Worm (Caenorhabditis elegans) whole organism, L1 larva: ENCODE data around the gene mrpl-4.

Experiments
- C04F5.9 ChIP-seq: sonication (generic microtip); optimal IDR thresholded peaks from 2 replicates; lab custom pipeline; 2016; ENCODE audit warnings: missing genetic modification characterization, missing compliant biosample characterization
- F16B12.6 ChIP-seq: fragments of 150-350 bp; optimal IDR thresholded peaks from 2 replicates; lab custom pipeline; 2014; ENCODE audit warnings: missing biosample characterization, missing genetic modification characterization
- aha-1 ChIP-seq: fragments of 150-350 bp; optimal IDR thresholded peaks from 2 replicates; lab custom pipeline; 2014; ENCODE audit warnings: missing biosample characterization, missing genetic modification characterization
- alr-1 ChIP-seq: fragments of 200-800 bp; sonication (Bioruptor generic); optimal IDR thresholded peaks from 2 replicates; lab custom pipeline; 2018; ENCODE audit warnings: borderline replicate concordance, mild to moderate bottlenecking, missing genetic modification characterization, missing compliant biosample characterization
- aly-2 ChIP-seq: fragments of 150-350 bp; optimal IDR thresholded peaks from 2 replicates; lab custom pipeline; 2014; ENCODE audit warnings: missing biosample characterization, missing genetic modification characterization
- ama-1 ChIP-seq: fragments of 150-350 bp; optimal IDR thresholded peaks from 2 replicates; lab custom pipeline; 2014
- ceh-63 ChIP-seq: fragments of 200-800 bp; sonication (Bioruptor generic); optimal IDR thresholded peaks from 2 replicates; lab custom pipeline; 2018; ENCODE audit warnings: mild to moderate bottlenecking, missing genetic modification characterization, missing compliant biosample characterization
- ceh-8 ChIP-seq: fragments of 200-800 bp; sonication (Bioruptor generic); optimal IDR thresholded peaks from 2 replicates; lab custom pipeline; 2018; ENCODE audit warnings: mild to moderate bottlenecking, missing genetic modification characterization, moderate library complexity, missing compliant biosample characterization
- ceh-82 ChIP-seq, 3 experiments: fragments of 150-350 bp in 1 of 3; sonication (generic microtip) in 2 of 3; optimal IDR thresholded peaks; 2 replicates each; lab custom pipeline; 2014 to 2017; ENCODE audit warnings: missing biosample characterization in 3 of 3, missing genetic modification characterization in 3 of 3
- dpl-1 ChIP-seq, 3 experiments: fragments of 150-350 bp in 2 of 3; sonication (generic microtip) in 1 of 3; optimal IDR thresholded peaks; 2 replicates each; lab custom pipeline; 2014 to 2017; ENCODE audit warnings: missing biosample characterization in 3 of 3, missing genetic modification characterization in 3 of 3, missing genetic modification reagents in 3 of 3
- efl-1 ChIP-seq, 4 experiments: fragments of 150-350 bp; optimal IDR thresholded peaks in 3 of 4; peaks in 1 of 4; 1 replicate in 1 of 4; 2 replicates in 3 of 4; lab custom pipeline; 2014; ENCODE audit warnings: missing biosample characterization in 2 of 4, missing genetic modification characterization in 2 of 4, missing genetic modification reagents in 2 of 4
- efl-3 ChIP-seq: fragments of 200-800 bp; sonication (Bioruptor generic); optimal IDR thresholded peaks from 2 replicates; lab custom pipeline; 2018; ENCODE audit warnings: mild to moderate bottlenecking, missing genetic modification characterization, missing compliant biosample characterization
- egl-13 ChIP-seq: sonication (generic microtip); optimal IDR thresholded peaks from 2 replicates; lab custom pipeline; 2016; ENCODE audit warnings: missing genotype, missing genetic modification reagents, missing genetic modification characterization, missing compliant biosample characterization
- elt-2 ChIP-seq: sonication (generic microtip); optimal IDR thresholded peaks from 2 replicates; lab custom pipeline; 2016; ENCODE audit warnings: missing genetic modification characterization, mild to moderate bottlenecking, inconsistent platforms, missing compliant biosample characterization, missing genetic modification reagents
- fkh-10 ChIP-seq: sonication (generic microtip); optimal IDR thresholded peaks from 2 replicates; lab custom pipeline; 2017; ENCODE audit warnings: missing biosample characterization, missing genetic modification reagents, missing genetic modification characterization
- fkh-4 ChIP-seq: sonication (generic microtip); optimal IDR thresholded peaks from 2 replicates; lab custom pipeline; 2016; ENCODE audit warnings: missing compliant biosample characterization, missing genetic modification characterization, borderline replicate concordance
- fkh-8 ChIP-seq: sonication (generic microtip); optimal IDR thresholded peaks from 2 replicates; lab custom pipeline; 2016; ENCODE audit warnings: mild to moderate bottlenecking, missing genetic modification characterization, missing compliant biosample characterization
- grh-1 ChIP-seq: fragments of 200-800 bp; sonication (Bioruptor generic); IDR thresholded peaks from 2 replicates; pipeline ENCODE4 v1.3.6; 2022; ENCODE audit warnings: missing genetic modification reagents, missing genetic modification characterization, missing compliant biosample characterization
- irx-1 ChIP-seq: sonication (generic microtip); optimal IDR thresholded peaks from 2 replicates; lab custom pipeline; 2016; ENCODE audit warnings: missing genetic modification characterization, missing compliant biosample characterization
- jun-1 ChIP-seq: fragments of 150-350 bp; optimal IDR thresholded peaks from 2 replicates; lab custom pipeline; 2014; ENCODE audit warnings: missing biosample characterization, missing genetic modification reagents, missing genetic modification characterization
- lin-13 ChIP-seq: fragments of 150-350 bp; optimal IDR thresholded peaks from 2 replicates; lab custom pipeline; 2014; ENCODE audit warnings: missing biosample characterization, missing genetic modification reagents, missing genetic modification characterization
- lin-14 ChIP-seq: fragments of 200-800 bp; sonication (Bioruptor generic); optimal IDR thresholded peaks from 2 replicates; lab custom pipeline; 2018; ENCODE audit warnings: mild to moderate bottlenecking, missing genetic modification characterization, moderate library complexity, missing compliant biosample characterization
- lin-15B ChIP-seq: fragments of 150-350 bp; sonication (generic microtip); optimal IDR thresholded peaks from 3 replicates; lab custom pipeline; 2014; ENCODE audit warnings: missing biosample characterization, missing genetic modification characterization
- lin-39 ChIP-seq: fragments of 150-350 bp; optimal IDR thresholded peaks from 2 replicates; lab custom pipeline; 2014; ENCODE audit warnings: missing biosample characterization, missing genetic modification reagents, missing genetic modification characterization
- lir-3 ChIP-seq: sonication (generic microtip); optimal IDR thresholded peaks from 2 replicates; lab custom pipeline; 2016; ENCODE audit warnings: mild to moderate bottlenecking, missing genetic modification characterization, moderate library complexity, missing compliant biosample characterization; ENCODE audit not compliant: poor library complexity
- lsy-2 ChIP-seq, 2 experiments: fragments of 150-350 bp; optimal IDR thresholded peaks; 2 replicates each; lab custom pipeline; 2014; ENCODE audit warnings: missing biosample characterization in 2 of 2, missing genetic modification characterization in 2 of 2
- mab-9 ChIP-seq: fragments of 200-800 bp; sonication (Bioruptor generic); IDR thresholded peaks from 2 replicates; pipeline ENCODE4 v1.3.6; 2022; ENCODE audit warnings: missing genetic modification reagents, missing genetic modification characterization, missing compliant biosample characterization
- mdl-1 ChIP-seq, 2 experiments: fragments of 150-350 bp; optimal IDR thresholded peaks; 2 replicates each; lab custom pipeline; 2014 to 2017; ENCODE audit warnings: missing biosample characterization in 2 of 2, missing genetic modification characterization in 2 of 2, inconsistent platforms in 1 of 2
- mep-1 ChIP-seq: fragments of 150-350 bp; optimal IDR thresholded peaks from 2 replicates; lab custom pipeline; 2014; ENCODE audit warnings: missing biosample characterization, missing genetic modification characterization
- nhr-11 ChIP-seq: fragments of 150-350 bp; optimal IDR thresholded peaks from 2 replicates; lab custom pipeline; 2014; ENCODE audit warnings: missing biosample characterization, missing genetic modification characterization
- nhr-12 ChIP-seq: sonication (generic microtip); optimal IDR thresholded peaks from 2 replicates; lab custom pipeline; 2017; ENCODE audit warnings: missing biosample characterization, missing genetic modification characterization
- nhr-19 ChIP-seq: fragments of 200-800 bp; sonication (Bioruptor generic); conservative IDR thresholded peaks from 2 replicates; pipeline ENCODE4 v1.3.6; 2022; ENCODE audit warnings: missing genetic modification characterization, missing compliant biosample characterization
- nhr-47 ChIP-seq: sonication (generic microtip); optimal IDR thresholded peaks from 2 replicates; lab custom pipeline; 2016; ENCODE audit warnings: mild to moderate bottlenecking, missing genetic modification characterization, moderate library complexity, missing compliant biosample characterization
- nhr-77 ChIP-seq: fragments of 150-350 bp; optimal IDR thresholded peaks from 2 replicates; lab custom pipeline; 2014; ENCODE audit warnings: missing biosample characterization, missing genetic modification characterization
- nhr-85 ChIP-seq: sonication (generic microtip); peaks from one replicate; lab custom pipeline; 2016; ENCODE audit warnings: missing genetic modification characterization, inconsistent platforms, missing compliant biosample characterization
- nhr-90 ChIP-seq: sonication (generic microtip); optimal IDR thresholded peaks from 2 replicates; lab custom pipeline; 2016; ENCODE audit warnings: mild to moderate bottlenecking, missing genetic modification characterization, missing compliant biosample characterization; ENCODE audit not compliant: poor library complexity
- pag-3 ChIP-seq: sonication (generic microtip); optimal IDR thresholded peaks from 2 replicates; lab custom pipeline; 2017; ENCODE audit warnings: missing genetic modification characterization, mild to moderate bottlenecking, missing compliant biosample characterization, antibody characterized with exemption, borderline replicate concordance; ENCODE audit not compliant: insufficient read depth
- pax-3 ChIP-seq: fragments of 200-800 bp; sonication (Bioruptor generic); optimal IDR thresholded peaks from 2 replicates; lab custom pipeline; 2018; ENCODE audit warnings: mild to moderate bottlenecking, missing genetic modification characterization, moderate library complexity, missing compliant biosample characterization
- pqm-1 ChIP-seq: sonication (generic microtip); optimal IDR thresholded peaks from 3 replicates; lab custom pipeline; 2017; ENCODE audit warnings: missing biosample characterization, missing genetic modification characterization
- rnt-1 ChIP-seq: sonication (generic microtip); optimal IDR thresholded peaks from 2 replicates; lab custom pipeline; 2016; ENCODE audit warnings: mild to moderate bottlenecking, missing genetic modification characterization, moderate library complexity, missing compliant biosample characterization
- snu-23 ChIP-seq: sonication (generic microtip); optimal IDR thresholded peaks from 2 replicates; lab custom pipeline; 2016; ENCODE audit warnings: missing genetic modification characterization, missing compliant biosample characterization
- sptf-1 ChIP-seq: fragments of 150-350 bp; optimal IDR thresholded peaks from 2 replicates; lab custom pipeline; 2014; ENCODE audit warnings: missing biosample characterization, missing genetic modification characterization
- unc-130 ChIP-seq: fragments of 150-350 bp; optimal IDR thresholded peaks from 2 replicates; lab custom pipeline; 2017; ENCODE audit warnings: missing biosample characterization, missing genetic modification characterization, inconsistent platforms
- unc-86 ChIP-seq: sonication (generic microtip); optimal IDR thresholded peaks from 2 replicates; lab custom pipeline; 2016; ENCODE audit warnings: missing genetic modification characterization, missing compliant biosample characterization
- unc-98 ChIP-seq: fragments of 200-800 bp; sonication (Bioruptor generic); IDR thresholded peaks from 2 replicates; pipeline ENCODE4 v1.3.6; 2022; ENCODE audit warnings: missing genetic modification characterization, missing compliant biosample characterization
- vab-15 ChIP-seq: sonication (generic microtip); optimal IDR thresholded peaks from 2 replicates; lab custom pipeline; 2017; ENCODE audit warnings: missing genotype, mild to moderate bottlenecking, missing genetic modification characterization, missing compliant biosample characterization
- xbp-1 ChIP-seq: sonication (generic microtip); optimal IDR thresholded peaks from 2 replicates; lab custom pipeline; 2016; ENCODE audit warnings: missing genetic modification characterization, missing compliant biosample characterization
- zag-1 ChIP-seq: fragments of 150-350 bp; optimal IDR thresholded peaks from 2 replicates; lab custom pipeline; 2014; ENCODE audit warnings: missing biosample characterization, missing genetic modification characterization
- ztf-11 ChIP-seq, 2 experiments: sonication (generic microtip); optimal IDR thresholded peaks; 2 replicates each; lab custom pipeline; 2016 to 2017; ENCODE audit warnings: missing genetic modification characterization in 2 of 2, missing biosample characterization in 1 of 2, missing compliant biosample characterization in 1 of 2
- ztf-4 ChIP-seq: fragments of 150-350 bp; optimal IDR thresholded peaks from 2 replicates; lab custom pipeline; 2014; ENCODE audit warnings: missing biosample characterization, missing genetic modification characterization

Gene mrpl-4

ce11 chrV:8428585-8429414, 38.3 kb upstream of the mrpl-4 start (continued):
- TF ChIP-seq xbp-1 (tag; lab: Kevin White, UChicago) = peak; percentile 10
- TF ChIP-seq elt-2 = no peak
- TF ChIP-seq F16B12.6 (tag; lab: Kevin White, UChicago) = no peak
- peak; percentile 59 to 66 for TF ChIP-seq efl-1 (optimal IDR thresholded peaks at IDR 0.05; lab: Kevin White, UChicago)
- no peak for TF ChIP-seq efl-1 (GFP tag; optimal IDR thresholded peaks at IDR 0.05 in 1 of 2; lab: Kevin White, UChicago)
- TF ChIP-seq lin-15B (tag; lab: Kevin White, UChicago) = no peak
- no peak for TF ChIP-seq nhr-77
- TF ChIP-seq unc-98 = no peak
- no peak for TF ChIP-seq aly-2
- TF ChIP-seq ceh-63 (GFP tag; lab: Kevin White, UChicago) = no peak
- no peak for TF ChIP-seq fkh-10 (GFP tag; lab: Kevin White, UChicago)
- no peak for TF ChIP-seq jun-1 (tag; lab: Kevin White, UChicago)
- TF ChIP-seq C04F5.9 (tag; lab: Kevin White, UChicago) = no peak
- TF ChIP-seq ceh-82 (tag; optimal IDR thresholded peaks at IDR 0.05; lab: Kevin White, UChicago) = peak in 2 of 3 experiments; percentile 12 to 34
- no peak for TF ChIP-seq vab-15 (tag; lab: Kevin White, UChicago)
- no peak for TF ChIP-seq ztf-4 (tag; lab: Kevin White, UChicago)
- peak; percentile 78 for TF ChIP-seq lin-14 (GFP tag; lab: Kevin White, UChicago)
- no peak for TF ChIP-seq lir-3 (tag; lab: Kevin White, UChicago)
- no peak for TF ChIP-seq sptf-1 (tag; lab: Kevin White, UChicago)
- TF ChIP-seq lin-13 (GFP tag; lab: Kevin White, UChicago) = no peak
- no peak for TF ChIP-seq ztf-11 (tag; optimal IDR thresholded peaks at IDR 0.05; lab: Kevin White, UChicago)
- no peak for TF ChIP-seq pqm-1 (tag; lab: Kevin White, UChicago)
- TF ChIP-seq ceh-8 = no peak
- no peak for TF ChIP-seq fkh-8 (tag; lab: Kevin White, UChicago)
- TF ChIP-seq mep-1 (tag; lab: Kevin White, UChicago) = peak; percentile 53
- TF ChIP-seq nhr-90 (tag; lab: Kevin White, UChicago) = no peak
- TF ChIP-seq mab-9 (GFP tag; lab: Robert Waterston, UW) = no peak
- peak in 1 of 2 experiments; percentile 28 for TF ChIP-seq mdl-1 (tag; optimal IDR thresholded peaks at IDR 0.05; lab: Kevin White, UChicago)
- peak; percentile 41 for TF ChIP-seq nhr-19 (GFP tag; lab: Robert Waterston, UW)
- peak; percentile 69 for TF ChIP-seq rnt-1 (tag; lab: Kevin White, UChicago)
- peak; percentile 42 for TF ChIP-seq nhr-47
- TF ChIP-seq alr-1 = no peak
- no peak for TF ChIP-seq fkh-4 (tag; lab: Kevin White, UChicago)
- TF ChIP-seq lsy-2 (tag; optimal IDR thresholded peaks at IDR 0.05; lab: Kevin White, UChicago) = peak; percentile 6 to 24
- peak; percentile 53 for TF ChIP-seq nhr-85 (tag; lab: Kevin White, UChicago)
- TF ChIP-seq ama-1 (lab: Kevin White, UChicago) = no peak
- TF ChIP-seq lin-39 = no peak
- TF ChIP-seq zag-1 (tag; lab: Kevin White, UChicago) = no peak
- no peak for TF ChIP-seq egl-13 (tag; lab: Kevin White, UChicago)
- peak; percentile 7 for TF ChIP-seq irx-1 (tag; lab: Kevin White, UChicago)
- TF ChIP-seq nhr-11 (tag; lab: Kevin White, UChicago) = no peak
- TF ChIP-seq efl-3 = no peak
- no peak for TF ChIP-seq dpl-1 (GFP tag; optimal IDR thresholded peaks at IDR 0.05; lab: Kevin White, UChicago)
- TF ChIP-seq pax-3 (tag; lab: Kevin White, UChicago) = no peak
- TF ChIP-seq pag-3 (tag; lab: Kevin White, UChicago) = no peak
- TF ChIP-seq grh-1 = no peak
- TF ChIP-seq unc-86 (tag; lab: Kevin White, UChicago) = peak; percentile 28
- TF ChIP-seq aha-1 (tag; lab: Kevin White, UChicago) = no peak
- no peak for TF ChIP-seq nhr-12
- peak; percentile 34 for TF ChIP-seq snu-23 (GFP tag; lab: Kevin White, UChicago)
- TF ChIP-seq unc-130 (tag; lab: Kevin White, UChicago) = peak; percentile 5
